Fruit fly (Drosophila melanogaster) whole organism, embryonic: ENCODE results near the gene AnxB9.
A peak's percentile ranks its signal among the peaks of the same experiment; 100 is the strongest.

Experiments
- Bdp1 ChIP-seq: fragments of 200-800 bp; sonication (Bioruptor generic); optimal IDR thresholded peaks from 3 replicates; lab custom pipeline; 2016; ENCODE audit warnings: missing biosample characterization, missing genetic modification characterization
- CG10147 ChIP-seq: fragments of 200-800 bp; sonication (Bioruptor generic); optimal IDR thresholded peaks from 2 replicates; lab custom pipeline; 2019; ENCODE audit warnings: missing biosample characterization, mild to moderate bottlenecking, missing genetic modification characterization, moderate library complexity
- CG10209 ChIP-seq: fragments of 200-800 bp; sonication (Bioruptor generic); optimal IDR thresholded peaks from 3 replicates; lab custom pipeline; 2017; ENCODE audit warnings: missing biosample characterization, mild to moderate bottlenecking, missing genetic modification characterization, missing genetic modification reagents
- CG10462 ChIP-seq: fragments of 200-800 bp; sonication (Bioruptor generic); optimal IDR thresholded peaks from 2 replicates; lab custom pipeline; 2016; ENCODE audit warnings: missing biosample characterization, missing genetic modification characterization
- CG10959 ChIP-seq: fragments of 200-800 bp; sonication (Bioruptor generic); IDR thresholded peaks from 2 replicates; pipeline ENCODE4 v1.3.6; 2022; ENCODE audit warnings: missing biosample characterization, missing genetic modification characterization
- CG12236 ChIP-seq: fragments of 200-800 bp; sonication (Bioruptor generic); optimal IDR thresholded peaks from 2 replicates; lab custom pipeline; 2016; ENCODE audit warnings: missing biosample characterization, missing genetic modification characterization
- CG12391 ChIP-seq: fragments of 200-800 bp; sonication (Bioruptor generic); optimal IDR thresholded peaks from 3 replicates; lab custom pipeline; 2018; ENCODE audit warnings: missing biosample characterization, mild to moderate bottlenecking, missing genetic modification characterization, moderate library complexity
- CG13424 ChIP-seq: fragments of 200-800 bp; sonication (Bioruptor generic); optimal IDR thresholded peaks from 2 replicates; lab custom pipeline; 2019; ENCODE audit warnings: missing biosample characterization, mild to moderate bottlenecking, missing genetic modification characterization, moderate library complexity
- CG15269 ChIP-seq: fragments of 200-800 bp; sonication (Bioruptor generic); optimal IDR thresholded peaks from 2 replicates; lab custom pipeline; 2018; ENCODE audit warnings: missing biosample characterization, mild to moderate bottlenecking, missing genetic modification characterization, moderate library complexity
- CG15696 ChIP-seq: fragments of 200-800 bp; sonication (Bioruptor generic); optimal IDR thresholded peaks from 2 replicates; lab custom pipeline; 2019; ENCODE audit warnings: missing biosample characterization, mild to moderate bottlenecking, missing genetic modification characterization, moderate library complexity
- CG1603 ChIP-seq: fragments of 200-800 bp; sonication (Bioruptor generic); optimal IDR thresholded peaks from 2 replicates; lab custom pipeline; 2019; ENCODE audit warnings: missing biosample characterization, mild to moderate bottlenecking, missing genetic modification characterization, moderate library complexity
- CG17186 ChIP-seq: fragments of 200-800 bp; sonication (Bioruptor generic); optimal IDR thresholded peaks from 3 replicates; lab custom pipeline; 2017; ENCODE audit warnings: missing biosample characterization, missing genetic modification reagents, missing genetic modification characterization
- CG17359 ChIP-seq: fragments of 200-800 bp; sonication (Bioruptor generic); optimal IDR thresholded peaks from 3 replicates; lab custom pipeline; 2018; ENCODE audit warnings: missing biosample characterization, mild to moderate bottlenecking, missing genetic modification characterization, moderate library complexity
- CG17612 ChIP-seq: fragments of 200-800 bp; sonication (Bioruptor generic); IDR thresholded peaks from 2 replicates; pipeline ENCODE4 v1.3.6; 2022; ENCODE audit warnings: missing biosample characterization, missing genetic modification characterization
- CG1792 ChIP-seq: fragments of 200-800 bp; sonication (Bioruptor generic); optimal IDR thresholded peaks from 2 replicates; lab custom pipeline; 2016; ENCODE audit warnings: missing biosample characterization, missing genetic modification characterization
- CG18262 ChIP-seq: fragments of 200-800 bp; optimal IDR thresholded peaks from 3 replicates; lab custom pipeline; 2019; ENCODE audit warnings: missing biosample characterization, mild to moderate bottlenecking, missing genetic modification characterization, moderate library complexity
- CG18599 ChIP-seq: fragments of 200-800 bp; sonication (Bioruptor generic); optimal IDR thresholded peaks from 3 replicates; lab custom pipeline; 2017; ENCODE audit warnings: missing biosample characterization, missing genetic modification characterization, mild to moderate bottlenecking, moderate library complexity, missing genetic modification reagents
- CG32772 ChIP-seq: fragments of 200-800 bp; sonication (Bioruptor generic); IDR thresholded peaks from 2 replicates; pipeline ENCODE4 v1.3.6; 2022; ENCODE audit warnings: missing biosample characterization, missing genetic modification characterization
- CG34224 ChIP-seq: fragments of 200-800 bp; sonication (Bioruptor generic); IDR thresholded peaks from 3 replicates; pipeline ENCODE4 v1.3.6; 2022; ENCODE audit warnings: missing biosample characterization, missing genetic modification characterization; ENCODE audit not compliant: partially characterized antibody
- CG34376 ChIP-seq: fragments of 200-800 bp; sonication (Bioruptor generic); optimal IDR thresholded peaks from 2 replicates; lab custom pipeline; 2018; ENCODE audit warnings: missing biosample characterization, mild to moderate bottlenecking, missing genetic modification characterization
- CG3726 ChIP-seq: fragments of 200-800 bp; sonication (Bioruptor generic); IDR thresholded peaks from 3 replicates; pipeline ENCODE4, ENCODE4 v1.3.6; 2022; ENCODE audit warnings: missing biosample characterization, missing genetic modification characterization
- CG3847 ChIP-seq: fragments of 200-800 bp; sonication (Bioruptor generic); IDR thresholded peaks from 2 replicates; pipeline ENCODE4 v1.3.6; 2022; ENCODE audit warnings: missing biosample characterization, missing genetic modification characterization
- CG5953 ChIP-seq: fragments of 200-800 bp; sonication (Bioruptor generic); IDR thresholded peaks from 2 replicates; pipeline ENCODE4 v1.3.6; 2022; ENCODE audit warnings: missing biosample characterization, missing genetic modification characterization
- CG7556 ChIP-seq: fragments of 200-800 bp; sonication (Bioruptor generic); optimal IDR thresholded peaks from 2 replicates; lab custom pipeline; 2017; ENCODE audit warnings: missing biosample characterization, mild to moderate bottlenecking, missing genetic modification characterization
- CG9215 ChIP-seq: fragments of 200-800 bp; sonication (Bioruptor generic); IDR thresholded peaks from 2 replicates; pipeline ENCODE4 v1.3.6; 2022; ENCODE audit warnings: missing biosample characterization, missing genetic modification characterization
- Doc3 ChIP-seq: fragments of 200-800 bp; sonication (Bioruptor generic); IDR thresholded peaks from 3 replicates; pipeline ENCODE4 v1.3.6; 2022; ENCODE audit warnings: missing biosample characterization, missing genetic modification characterization; ENCODE audit not compliant: partially characterized antibody
- Dp ChIP-seq: fragments of 200-800 bp; sonication (Bioruptor generic); optimal IDR thresholded peaks from 2 replicates; lab custom pipeline; 2018; ENCODE audit warnings: missing biosample characterization, mild to moderate bottlenecking, missing genetic modification characterization, moderate library complexity
- Drgx ChIP-seq: fragments of 200-800 bp; sonication (Bioruptor generic); IDR thresholded peaks from 2 replicates; pipeline ENCODE4 v1.3.6; 2022; ENCODE audit warnings: missing biosample characterization, missing genetic modification characterization
- Ets97D ChIP-seq: fragments of 200-800 bp; sonication (Bioruptor generic); optimal IDR thresholded peaks from 3 replicates; lab custom pipeline; 2016; ENCODE audit warnings: missing biosample characterization, missing genetic modification characterization
- H2.0 ChIP-seq: fragments of 200-800 bp; sonication (Bioruptor generic); IDR thresholded peaks from 2 replicates; pipeline ENCODE4 v1.3.6; 2022; ENCODE audit warnings: missing biosample characterization, missing genetic modification characterization
- HLHmδ ChIP-seq: fragments of 200-800 bp; sonication (Bioruptor generic); optimal IDR thresholded peaks from 2 replicates; lab custom pipeline; 2018; ENCODE audit warnings: missing biosample characterization, mild to moderate bottlenecking, missing genetic modification characterization, moderate library complexity
- HmgZ ChIP-seq: fragments of 200-800 bp; sonication (Bioruptor generic); optimal IDR thresholded peaks from 2 replicates; lab custom pipeline; 2018; ENCODE audit warnings: missing biosample characterization, mild to moderate bottlenecking, missing genetic modification characterization
- Hr51 ChIP-seq, 2 experiments: fragments of 200-800 bp; sonication (Bioruptor generic); optimal IDR thresholded peaks; 2 replicates in 1 of 2; 3 replicates in 1 of 2; lab custom pipeline; 2016 to 2018; ENCODE audit warnings: missing biosample characterization in 2 of 2, missing genetic modification characterization in 2 of 2, mild to moderate bottlenecking in 1 of 2, moderate library complexity in 1 of 2
- Kr ChIP-seq: fragments of 200-800 bp; sonication (Bioruptor generic); optimal IDR thresholded peaks from 2 replicates; lab custom pipeline; 2017; ENCODE audit warnings: missing biosample characterization, mild to moderate bottlenecking, missing genetic modification characterization
- Meics ChIP-seq: fragments of 200-800 bp; sonication (Bioruptor generic); optimal IDR thresholded peaks from 2 replicates; lab custom pipeline; 2017; ENCODE audit warnings: missing biosample characterization, mild to moderate bottlenecking, missing genetic modification characterization
- NC2α ChIP-seq: fragments of 200-800 bp; sonication (Bioruptor generic); optimal IDR thresholded peaks from 2 replicates; lab custom pipeline; 2016; ENCODE audit warnings: missing biosample characterization, missing genetic modification characterization
- Nf-YB ChIP-seq: fragments of 200-800 bp; sonication (Bioruptor generic); optimal IDR thresholded peaks from 3 replicates; lab custom pipeline; 2019; ENCODE audit warnings: missing biosample characterization, mild to moderate bottlenecking, missing genetic modification characterization, moderate library complexity
- ato ChIP-seq: fragments of 200-800 bp; sonication (Bioruptor generic); IDR thresholded peaks from 2 replicates; pipeline ENCODE4 v1.3.6; 2022; ENCODE audit warnings: missing biosample characterization, missing genetic modification characterization; ENCODE audit not compliant: partially characterized antibody
- br ChIP-seq: fragments of >200 bp; optimal IDR thresholded peaks from 2 replicates; lab custom pipeline; 2017
- cad ChIP-seq: fragments of >200 bp; optimal IDR thresholded peaks from 2 replicates; lab custom pipeline; 2017; ENCODE audit warnings: missing biosample characterization, missing genetic modification characterization
- disco-r ChIP-seq: fragments of 200-800 bp; sonication (Bioruptor generic); optimal IDR thresholded peaks from 2 replicates; lab custom pipeline; 2016; ENCODE audit warnings: missing biosample characterization, missing genetic modification characterization
- dpn ChIP-seq, 2 experiments: fragments of 200-800 bp; sonication (Bioruptor generic); optimal IDR thresholded peaks; 3 replicates each; lab custom pipeline; 2016; ENCODE audit warnings: missing biosample characterization in 2 of 2, missing genetic modification characterization in 2 of 2
- fd3F ChIP-seq: fragments of 200-800 bp; sonication (Bioruptor generic); optimal IDR thresholded peaks from 2 replicates; lab custom pipeline; 2018; ENCODE audit warnings: missing biosample characterization, mild to moderate bottlenecking, missing genetic modification characterization, moderate library complexity
- ham ChIP-seq: fragments of 200-800 bp; sonication (Bioruptor generic); IDR thresholded peaks from 2 replicates; pipeline ENCODE4 v1.3.6; 2022; ENCODE audit warnings: missing biosample characterization, missing genetic modification characterization
- lbe ChIP-seq: fragments of 200-800 bp; sonication (Bioruptor generic); optimal IDR thresholded peaks from 2 replicates; lab custom pipeline; 2016; ENCODE audit warnings: missing biosample characterization, mild to moderate bottlenecking, missing genetic modification characterization
- prd ChIP-seq, 3 experiments: fragments of >200 bp in 2 of 3; fragments of 200-800 bp in 1 of 3; sonication (Bioruptor generic) in 1 of 3; optimal IDR thresholded peaks in 2 of 3; IDR thresholded peaks in 1 of 3; 2 replicates in 2 of 3; 3 replicates in 1 of 3; pipeline versions ENCODE4 v1.3.6 to Lab custom; 2017 to 2022; ENCODE audit warnings: missing biosample characterization in 1 of 3, missing genetic modification characterization in 1 of 3
- pzg ChIP-seq: fragments of 200-800 bp; sonication (Bioruptor generic); optimal IDR thresholded peaks from 3 replicates; lab custom pipeline; 2018; ENCODE audit warnings: missing biosample characterization, mild to moderate bottlenecking, missing genetic modification characterization, moderate library complexity
- vfl ChIP-seq: fragments of 200-800 bp; sonication (Bioruptor generic); optimal IDR thresholded peaks from 2 replicates; lab custom pipeline; 2016; ENCODE audit warnings: missing biosample characterization, missing genetic modification characterization
- wdn ChIP-seq: fragments of 200-800 bp; sonication (Bioruptor generic); IDR thresholded peaks from 2 replicates; pipeline ENCODE4 v1.3.6; 2022; ENCODE audit warnings: missing biosample characterization, missing genetic modification characterization

AnxB9 gene

DNA sequence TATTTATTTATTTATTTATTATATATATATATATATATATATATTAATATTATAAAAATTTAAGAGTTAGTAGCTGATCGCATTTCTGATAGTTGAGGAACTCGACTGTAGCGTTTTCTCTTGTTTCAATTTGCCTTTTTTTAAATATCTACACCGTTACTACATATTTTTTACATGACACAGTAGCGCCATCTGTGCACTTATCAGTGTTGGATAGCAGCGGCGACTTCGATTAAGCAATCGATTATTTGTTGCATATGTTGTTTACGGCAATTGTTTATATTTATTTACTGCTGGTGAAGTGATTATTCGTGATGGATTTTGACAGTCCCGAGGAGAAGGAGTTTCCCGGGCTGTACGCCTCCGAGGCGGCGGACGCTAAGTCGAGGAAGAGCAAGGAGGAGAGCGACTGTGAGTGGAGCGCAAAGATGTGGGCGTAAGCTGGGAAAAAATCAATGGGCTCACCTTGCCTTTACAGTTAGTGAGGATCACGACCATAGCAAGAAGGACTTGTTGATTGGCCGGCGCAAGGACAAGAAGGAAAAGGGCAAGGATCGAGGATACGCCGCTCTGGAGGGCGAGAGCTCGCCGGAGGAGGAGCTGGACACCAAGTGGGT is 47.5 kb upstream of the AnxB9 start, which contains the start of gene Rlip (continued):
- TF ChIP-seq Doc3 (GFP tag; lab: Robert Waterston, UW) (no peak), disco-r (GFP tag; lab: Kevin White, UChicago) (peak; percentile 1), pzg (GFP tag; lab: Kevin White, UChicago) (peak; percentile 77), CG3847 (GFP tag; lab: Robert Waterston, UW) (peak; percentile 61), CG18599 (peak; percentile 35), CG5953 (no peak), CG7556 (no peak), Ets97D (peak; percentile 71), HLHmδ (GFP tag; lab: Kevin White, UChicago) (no peak), Kr (GFP tag; lab: Kevin White, UChicago) (no peak), Meics (GFP tag; lab: Kevin White, UChicago) (peak; percentile 19), CG10959 (GFP tag; lab: Robert Waterston, UW) (no peak), ham (GFP tag; lab: Robert Waterston, UW) (no peak), H2.0 (GFP tag; lab: Robert Waterston, UW) (no peak), CG15269 (tag; lab: Kevin White, UChicago) (peak; percentile 9), br (lab: Kevin White, UChicago) (no peak), CG1792 (GFP tag; lab: Kevin White, UChicago) (peak; percentile 49), vfl (GFP tag; lab: Kevin White, UChicago) (no peak), dpn (GFP tag; optimal IDR thresholded peaks at IDR 0.05; lab: Kevin White, UChicago) (peak; percentile 48 to 80), Drgx (peak; percentile 33; the same call in 1 of the 2 replicates), CG10147 (GFP tag; lab: Kevin White, UChicago) (no peak), prd (optimal IDR thresholded peaks at IDR 0.05; lab: Kevin White, UChicago) (no peak), prd (GFP tag; IDR thresholded peaks at IDR 0.05; lab: Robert Waterston, UW) (peak; percentile 37; the same call in 1 of the 3 replicates), ato (GFP tag; lab: Robert Waterston, UW) (peak; percentile 58; the same call in 1 of the 2 replicates), CG10209 (peak; percentile 24), CG34224 (no peak), HmgZ (tag; lab: Kevin White, UChicago) (peak; percentile 31), CG13424 (tag; lab: Kevin White, UChicago) (no peak), CG18262 (tag; lab: Kevin White, UChicago) (no peak), fd3F (no peak), wdn (GFP tag; lab: Robert Waterston, UW) (peak; percentile 35; the same call in 1 of the 2 replicates), CG34376 (no peak), CG32772 (GFP tag; lab: Robert Waterston, UW) (no peak), CG10462 (GFP tag; lab: Kevin White, UChicago) (no peak), CG12391 (tag; lab: Kevin White, UChicago) (no peak), Hr51 (GFP tag; optimal IDR thresholded peaks at IDR 0.05; lab: Kevin White, UChicago) (no peak), CG1603 (peak; percentile 75), CG12236 (GFP tag; lab: Kevin White, UChicago) (no peak), Bdp1 (GFP tag; lab: Kevin White, UChicago) (peak; percentile 7), CG17612 (GFP tag; lab: Robert Waterston, UW) (no peak), lbe (GFP tag; lab: Kevin White, UChicago) (no peak), CG17359 (tag; lab: Kevin White, UChicago) (peak; percentile 24), CG15696 (tag; lab: Kevin White, UChicago) (peak; percentile 15), Dp (peak; percentile 65), CG3726 (GFP tag; lab: Robert Waterston, UW) (no peak), CG9215 (GFP tag; lab: Robert Waterston, UW) (peak; percentile 25; the same call in 1 of the 2 replicates), NC2α (GFP tag; lab: Kevin White, UChicago) (no peak), CG17186 (GFP tag; lab: Kevin White, UChicago) (peak; percentile 59), cad (GFP tag; lab: Kevin White, UChicago) (no peak), Nf-YB (GFP tag; lab: Kevin White, UChicago) (no peak)
